Worm (Caenorhabditis elegans): ENCODE data around the gene ech-4.

The ech-4 gene

DNA sequence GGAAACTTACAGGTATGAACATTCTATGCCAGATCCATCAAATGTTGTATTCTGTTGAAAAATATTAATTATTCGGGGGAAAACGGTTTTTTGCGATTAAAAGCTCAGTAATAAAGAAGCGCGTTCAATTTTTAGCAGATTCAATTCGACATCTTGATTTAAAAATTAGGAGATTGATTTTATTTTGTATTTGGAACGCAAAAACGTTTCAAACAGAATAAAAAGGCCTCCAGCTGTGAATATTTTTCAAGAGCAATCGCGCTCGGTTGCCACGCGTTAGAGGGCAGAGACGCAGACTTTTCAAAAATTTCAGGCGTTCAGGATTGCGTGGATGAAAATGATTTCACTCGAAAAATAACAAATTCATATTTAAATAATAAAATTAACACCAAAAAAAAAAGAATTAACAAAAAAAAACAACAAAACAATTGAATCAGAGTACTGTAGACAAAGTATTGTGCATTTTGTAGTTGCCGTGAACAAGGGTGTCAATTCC, 855 bp upstream of the ech-4 start, which contains the start of gene R06F6.8 (continued):
- no peak for TF ChIP-seq nhr-12 (tag; optimal IDR thresholded peaks at IDR 0.05)
- no peak for TF ChIP-seq hlh-17 (GFP tag; optimal IDR thresholded peaks at IDR 0.05; ENCODE audit: borderline replicate concordance)
- no peak for TF ChIP-seq nhr-77 (tag; optimal IDR thresholded peaks at IDR 0.05)
- TF ChIP-seq lin-14 (GFP tag; optimal IDR thresholded peaks at IDR 0.05) = no peak
- no peak for TF ChIP-seq Y116A8C.19 (tag; optimal IDR thresholded peaks at IDR 0.05; ENCODE audit: borderline replicate concordance)
- no peak for TF ChIP-seq pqm-1 (tag; optimal IDR thresholded peaks at IDR 0.05)
- no peak for TF ChIP-seq mab-9 (GFP tag; IDR thresholded peaks at IDR 0.05)

DNA sequence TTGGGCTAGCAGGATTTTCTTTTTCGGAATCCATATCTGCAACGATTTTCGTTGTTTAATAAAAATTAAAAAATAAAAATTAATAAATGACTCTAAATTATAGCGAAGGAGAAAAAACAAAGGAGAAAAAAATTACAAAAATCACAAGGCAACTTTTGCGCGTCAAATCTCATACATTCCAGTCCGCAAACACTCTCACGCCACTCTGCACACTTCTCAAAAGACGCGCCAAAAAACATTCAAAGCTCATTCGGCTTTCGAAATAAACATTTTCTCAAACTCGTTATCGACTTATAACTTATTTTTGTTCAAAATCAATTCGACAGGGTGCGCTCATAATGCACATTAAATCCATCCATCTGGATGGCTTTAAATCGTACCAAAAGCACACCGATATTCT, 3.2 kb downstream of the ech-4 start, which contains the start of the genes R06F6.12 and mix-1:
Gene R06F6.12, minus strand, starts transcription at position 36 of the 400 bp plus-strand sequence.
Gene mix-1, plus strand, starts transcription at position 201 of the 400 bp plus-strand sequence.
- TF ChIP-seq pag-3 (tag; optimal IDR thresholded peaks at IDR 0.05; ENCODE audit: borderline replicate concordance, insufficient read depth) = no peak
- TF ChIP-seq C04F5.9 (tag; optimal IDR thresholded peaks at IDR 0.05) = peak; percentile 78
- peak; percentile 37; the same call in 1 of the 2 replicates for TF ChIP-seq nhr-19 (GFP tag; conservative IDR thresholded peaks at IDR 0.05)
- no peak for TF ChIP-seq ets-5 (GFP tag; IDR thresholded peaks at IDR 0.05)
- no peak for TF ChIP-seq sox-4 (tag; optimal IDR thresholded peaks at IDR 0.05)
- no peak for TF ChIP-seq elt-2 (tag; optimal IDR thresholded peaks at IDR 0.05)
- no peak for TF ChIP-seq ama-1 (optimal IDR thresholded peaks at IDR 0.05)
- TF ChIP-seq jun-1 (tag; optimal IDR thresholded peaks at IDR 0.05) = no peak
- TF ChIP-seq tbx-2 (tag; optimal IDR thresholded peaks at IDR 0.05) = peak; percentile 44
- TF ChIP-seq unc-30 (tag; optimal IDR thresholded peaks at IDR 0.05) = no peak
- TF ChIP-seq sptf-1 (tag; optimal IDR thresholded peaks at IDR 0.05) = no peak
- peak; percentile 79 to 92 for TF ChIP-seq lin-35 (GFP tag; optimal IDR thresholded peaks at IDR 0.05)
- no peak for TF ChIP-seq nhr-11 (tag; optimal IDR thresholded peaks at IDR 0.05)
- no peak for TF ChIP-seq fkh-8 (tag; optimal IDR thresholded peaks at IDR 0.05)
- TF ChIP-seq egl-27 (tag; optimal IDR thresholded peaks at IDR 0.05) = no peak
- TF ChIP-seq mab-9 (GFP tag; IDR thresholded peaks at IDR 0.05) = no peak
- TF ChIP-seq nhr-84 (tag; optimal IDR thresholded peaks at IDR 0.05) = no peak
- TF ChIP-seq pax-3 (tag; optimal IDR thresholded peaks at IDR 0.05) = no peak
- TF ChIP-seq lin-14 (GFP tag; optimal IDR thresholded peaks at IDR 0.05) = peak; percentile 42
- TF ChIP-seq aha-1 (tag; optimal IDR thresholded peaks at IDR 0.05) = no peak
- peak; percentile 0 for TF ChIP-seq fos-1 (tag; optimal IDR thresholded peaks at IDR 0.05)
- no peak for TF ChIP-seq lir-3 (tag; optimal IDR thresholded peaks at IDR 0.05; ENCODE audit: poor library complexity)
- TF ChIP-seq swsn-7 (tag; optimal IDR thresholded peaks at IDR 0.05) = peak; percentile 52
- no peak for TF ChIP-seq unc-98 (GFP tag; IDR thresholded peaks at IDR 0.05)
- no peak for TF ChIP-seq alr-1 (tag; optimal IDR thresholded peaks at IDR 0.05; ENCODE audit: borderline replicate concordance)
- TF ChIP-seq ztf-4 (tag; optimal IDR thresholded peaks at IDR 0.05) = no peak
- TF ChIP-seq unc-62 (GFP tag; optimal IDR thresholded peaks at IDR 0.05) = no peak
- TF ChIP-seq nhr-77 (tag; optimal IDR thresholded peaks at IDR 0.05) = no peak
- TF ChIP-seq hpl-2 (GFP tag; optimal IDR thresholded peaks at IDR 0.05) = no peak
- no peak for TF ChIP-seq nhr-12 (tag; optimal IDR thresholded peaks at IDR 0.05)
- no peak for TF ChIP-seq fkh-4 (tag; optimal IDR thresholded peaks at IDR 0.05; ENCODE audit: borderline replicate concordance)
- TF ChIP-seq lin-13 (GFP tag; optimal IDR thresholded peaks at IDR 0.05) = peak; percentile 49
- TF ChIP-seq lin-39 (tag; optimal IDR thresholded peaks at IDR 0.05) = no peak
- no peak for TF ChIP-seq isw-1 (GFP tag; IDR thresholded peaks at IDR 0.05)
- TF ChIP-seq ceh-63 (GFP tag; optimal IDR thresholded peaks at IDR 0.05) = no peak
- no peak for TF ChIP-seq ceh-8 (GFP tag; optimal IDR thresholded peaks at IDR 0.05)
- no peak for TF ChIP-seq zag-1 (tag; optimal IDR thresholded peaks at IDR 0.05)
- peak; percentile 9 for TF ChIP-seq irx-1 (tag; optimal IDR thresholded peaks at IDR 0.05)
- TF ChIP-seq dpl-1 (GFP tag; optimal IDR thresholded peaks at IDR 0.05) = peak; percentile 84 to 89 (median 89)
- TF ChIP-seq sup-37 (GFP tag; optimal IDR thresholded peaks at IDR 0.05) = no peak
- peak; percentile 35 for TF ChIP-seq snpc-4 (tag; optimal IDR thresholded peaks at IDR 0.05)
- TF ChIP-seq mef-2 (tag; optimal IDR thresholded peaks at IDR 0.05) = no peak
- TF ChIP-seq C34B4.2 (tag; optimal IDR thresholded peaks at IDR 0.05) = no peak
- no peak for TF ChIP-seq nhr-28 (tag; optimal IDR thresholded peaks at IDR 0.05)
- TF ChIP-seq nhr-90 (tag; optimal IDR thresholded peaks at IDR 0.05; ENCODE audit: poor library complexity) = peak; percentile 18
- TF ChIP-seq xbp-1 (tag; optimal IDR thresholded peaks at IDR 0.05) = peak; percentile 47
- TF ChIP-seq hlh-17 (GFP tag; optimal IDR thresholded peaks at IDR 0.05; ENCODE audit: borderline replicate concordance) = no peak
- peak; percentile 55 for TF ChIP-seq C16A3.4 (tag; optimal IDR thresholded peaks at IDR 0.05)
